Worm (Caenorhabditis elegans): ENCODE results near the gene pigb-1.

- TF ChIP-seq C06A6.2 (GFP tag; conservative IDR thresholded peaks at IDR 0.05), result no peak
- TF ChIP-seq pbrm-1 (GFP tag; IDR thresholded peaks at IDR 0.05), result no peak
- TF ChIP-seq akir-1 (GFP tag; optimal IDR thresholded peaks at IDR 0.05), result no peak
- TF ChIP-seq ztf-18 (tag; optimal IDR thresholded peaks at IDR 0.05), result no peak
- TF ChIP-seq athp-1 (tag; optimal IDR thresholded peaks at IDR 0.05), result no peak
- no peak for TF ChIP-seq ets-4 (GFP tag; optimal IDR thresholded peaks at IDR 0.05)
- no peak for TF ChIP-seq snpc-3.4 (tag; optimal IDR thresholded peaks at IDR 0.05)
- no peak for TF ChIP-seq dpff-1 (tag; optimal IDR thresholded peaks at IDR 0.05)
- TF ChIP-seq snpc-1.3 (tag; optimal IDR thresholded peaks at IDR 0.05; ENCODE audit: insufficient read depth), result no peak
- TF ChIP-seq chd-7 (tag; optimal IDR thresholded peaks at IDR 0.05), result no peak
- TF ChIP-seq ztf-6 (GFP tag; IDR thresholded peaks at IDR 0.05), result no peak
- TF ChIP-seq pha-4 (tag; optimal IDR thresholded peaks at IDR 0.05), result no peak
- no peak for TF ChIP-seq tbp1 (GFP tag; optimal IDR thresholded peaks at IDR 0.05)
These were observed 24.0 kb downstream of the pigb-1 start, which contains the start of gene shc-2 for ce11 chrII:4968863-4969262.

All from whole organism, young adult.